Fruit fly (Drosophila melanogaster) whole organism, embryonic: ENCODE results near the gene CG13838.

ENCODE experiments used
- Antp ChIP-seq: fragments of 200-800 bp; sonication (Bioruptor generic); optimal IDR thresholded peaks from 3 replicates; lab custom pipeline; 2016; ENCODE audit warnings: missing biosample characterization, missing genetic modification characterization
- Atf6 ChIP-seq: fragments of 200-800 bp; sonication (Bioruptor generic); IDR thresholded peaks from 2 replicates; pipeline ENCODE4 v1.3.6; 2022; ENCODE audit warnings: missing biosample characterization, missing genetic modification characterization
- Blimp-1 ChIP-seq: fragments of 200-800 bp; sonication (Bioruptor generic); optimal IDR thresholded peaks from 3 replicates; lab custom pipeline; 2018; ENCODE audit warnings: missing biosample characterization, missing genetic modification characterization, mild to moderate bottlenecking, moderate library complexity, missing genetic modification reagents
- CG11085 ChIP-seq: fragments of 200-800 bp; sonication (Bioruptor generic); IDR thresholded peaks from 2 replicates; pipeline ENCODE4 v1.3.6; 2022; ENCODE audit warnings: missing biosample characterization, missing genetic modification characterization
- CG11456 ChIP-seq: fragments of 200-800 bp; sonication (Bioruptor generic); IDR thresholded peaks from 3 replicates; pipeline ENCODE4 v1.3.6; 2022; ENCODE audit warnings: missing biosample characterization, missing genetic modification characterization
- CG14014 ChIP-seq: fragments of 200-800 bp; sonication (Bioruptor generic); IDR thresholded peaks from 2 replicates; pipeline ENCODE4 v1.3.6; 2022; ENCODE audit warnings: missing biosample characterization, missing genetic modification characterization
- CG14441 ChIP-seq: fragments of 200-800 bp; sonication (Bioruptor generic); IDR thresholded peaks from 2 replicates; pipeline ENCODE4 v1.3.6; 2022; ENCODE audit warnings: missing biosample characterization, missing genetic modification characterization
- CG15696 ChIP-seq: fragments of 200-800 bp; sonication (Bioruptor generic); optimal IDR thresholded peaks from 2 replicates; lab custom pipeline; 2019; ENCODE audit warnings: missing biosample characterization, mild to moderate bottlenecking, missing genetic modification characterization, moderate library complexity
- CG1832 ChIP-seq: fragments of 200-800 bp; sonication (Bioruptor generic); optimal IDR thresholded peaks from 2 replicates; lab custom pipeline; 2017; ENCODE audit warnings: missing biosample characterization, mild to moderate bottlenecking, missing genetic modification characterization, inconsistent platforms
- CG18764 ChIP-seq: fragments of 200-800 bp; sonication (Bioruptor generic); optimal IDR thresholded peaks from 3 replicates; lab custom pipeline; 2016; ENCODE audit warnings: missing biosample characterization, missing genetic modification characterization
- CG30020 ChIP-seq: fragments of 200-800 bp; optimal IDR thresholded peaks from 2 replicates; lab custom pipeline; 2019; ENCODE audit warnings: missing biosample characterization, mild to moderate bottlenecking, missing genetic modification characterization, moderate library complexity
- CG43689 ChIP-seq: fragments of 200-800 bp; sonication (Bioruptor generic); IDR thresholded peaks from 2 replicates; pipeline ENCODE4 v1.3.6; 2022; ENCODE audit warnings: missing biosample characterization, missing genetic modification characterization
- CG4424 ChIP-seq: fragments of 200-800 bp; sonication (Bioruptor generic); optimal IDR thresholded peaks from 3 replicates; lab custom pipeline; 2016; ENCODE audit warnings: missing biosample characterization, missing genetic modification characterization
- CG4730 ChIP-seq: fragments of 200-800 bp; sonication (Bioruptor generic); IDR thresholded peaks from 2 replicates; pipeline ENCODE4 v1.3.6; 2022; ENCODE audit warnings: missing biosample characterization, missing genetic modification characterization
- CG6689 ChIP-seq: fragments of 200-800 bp; sonication (Bioruptor generic); IDR thresholded peaks from 2 replicates; pipeline ENCODE4 v1.3.6; 2022; ENCODE audit warnings: missing biosample characterization, missing genetic modification characterization
- CG6854 ChIP-seq: fragments of 200-800 bp; sonication (Bioruptor generic); optimal IDR thresholded peaks from 3 replicates; lab custom pipeline; 2017; ENCODE audit warnings: missing biosample characterization, mild to moderate bottlenecking, missing genetic modification characterization
- CG8359 ChIP-seq: fragments of 200-800 bp; sonication (Bioruptor generic); optimal IDR thresholded peaks from 2 replicates; lab custom pipeline; 2017; ENCODE audit warnings: missing biosample characterization, mild to moderate bottlenecking, missing genetic modification characterization, borderline replicate concordance
- CG9797 ChIP-seq: fragments of 200-800 bp; sonication (Bioruptor generic); optimal IDR thresholded peaks from 3 replicates; lab custom pipeline; 2018; ENCODE audit warnings: missing biosample characterization, mild to moderate bottlenecking, missing genetic modification characterization
- CG9932 ChIP-seq: fragments of 200-800 bp; sonication (Bioruptor generic); IDR thresholded peaks from 2 replicates; pipeline ENCODE4 v1.3.6; 2022; ENCODE audit warnings: missing biosample characterization, missing genetic modification characterization
- D ChIP-seq, 2 experiments: fragments of 200-800 bp in 1 of 2; fragments of >200 bp in 1 of 2; sonication (Bioruptor generic) in 1 of 2; optimal IDR thresholded peaks; 2 replicates in 1 of 2; 3 replicates in 1 of 2; lab custom pipeline; 2017; ENCODE audit warnings: mild to moderate bottlenecking in 1 of 2, missing biosample characterization in 1 of 2, missing genetic modification characterization in 1 of 2, missing genetic modification reagents in 1 of 2
- H15 ChIP-seq: fragments of 200-800 bp; sonication (Bioruptor generic); IDR thresholded peaks from 3 replicates; pipeline ENCODE4 v1.3.6; 2022; ENCODE audit warnings: missing biosample characterization, missing genetic modification characterization
- HHEX ChIP-seq: fragments of 200-800 bp; sonication (Bioruptor generic); optimal IDR thresholded peaks from 3 replicates; lab custom pipeline; 2017; ENCODE audit warnings: missing biosample characterization, mild to moderate bottlenecking, missing genetic modification characterization, missing genetic modification reagents
- HLH3B ChIP-seq: fragments of 200-800 bp; sonication (Bioruptor generic); IDR thresholded peaks from 2 replicates; pipeline ENCODE4 v1.3.6; 2022; ENCODE audit warnings: missing biosample characterization, missing genetic modification characterization
- NFAT ChIP-seq: fragments of 200-800 bp; sonication (Bioruptor generic); IDR thresholded peaks from 2 replicates; pipeline ENCODE4 v1.3.6; 2022; ENCODE audit warnings: missing biosample characterization, missing genetic modification characterization
- Nf-YC ChIP-seq: fragments of 200-800 bp; optimal IDR thresholded peaks from 3 replicates; lab custom pipeline; 2019; ENCODE audit warnings: missing biosample characterization, mild to moderate bottlenecking, missing genetic modification characterization, moderate library complexity
- Oaz ChIP-seq: fragments of 200-800 bp; sonication (Bioruptor generic); IDR thresholded peaks from 2 replicates; pipeline ENCODE4 v1.3.6; 2022; ENCODE audit warnings: missing biosample characterization, missing genetic modification characterization
- Pdp1 ChIP-seq, 2 experiments: fragments of 200-800 bp; sonication (Bioruptor generic); optimal IDR thresholded peaks; 3 replicates each; lab custom pipeline; 2016; ENCODE audit warnings: missing biosample characterization in 2 of 2, missing genetic modification characterization in 2 of 2, mild to moderate bottlenecking in 1 of 2, moderate library complexity in 1 of 2
- Ptx1 ChIP-seq: fragments of 200-800 bp; sonication (Bioruptor generic); IDR thresholded peaks from 2 replicates; pipeline ENCODE4 v1.3.6; 2022; ENCODE audit warnings: missing biosample characterization, missing genetic modification characterization
- Ravus ChIP-seq: fragments of 200-800 bp; sonication (Bioruptor generic); IDR thresholded peaks from 2 replicates; pipeline ENCODE4 v1.3.6; 2022; ENCODE audit warnings: missing biosample characterization, missing genetic modification characterization
- Side ChIP-seq: fragments of 200-800 bp; sonication (Bioruptor generic); optimal IDR thresholded peaks from 2 replicates; lab custom pipeline; 2016; ENCODE audit warnings: missing biosample characterization, missing genetic modification characterization
- ab ChIP-seq: fragments of 200-800 bp; sonication (Bioruptor generic); optimal IDR thresholded peaks from 2 replicates; lab custom pipeline; 2016; ENCODE audit warnings: missing biosample characterization, missing genetic modification characterization
- corto ChIP-seq: fragments of 200-800 bp; sonication (Bioruptor generic); optimal IDR thresholded peaks from 2 replicates; lab custom pipeline; 2016; ENCODE audit warnings: missing biosample characterization, mild to moderate bottlenecking, missing genetic modification characterization, moderate library complexity
- en ChIP-seq: fragments of 200-800 bp; sonication (Bioruptor generic); optimal IDR thresholded peaks from 2 replicates; lab custom pipeline; 2016; ENCODE audit warnings: missing biosample characterization, missing genetic modification characterization
- gce ChIP-seq: fragments of 200-800 bp; sonication (Bioruptor generic); IDR thresholded peaks from 3 replicates; pipeline ENCODE4 v1.3.6; 2022; ENCODE audit warnings: missing biosample characterization, missing genetic modification characterization
- gsb ChIP-seq: fragments of 200-800 bp; sonication (Bioruptor generic); IDR thresholded peaks from 2 replicates; pipeline ENCODE4 v1.3.6; 2022; ENCODE audit warnings: missing biosample characterization, missing genetic modification characterization
- ham ChIP-seq: fragments of 200-800 bp; sonication (Bioruptor generic); IDR thresholded peaks from 2 replicates; pipeline ENCODE4 v1.3.6; 2022; ENCODE audit warnings: missing biosample characterization, missing genetic modification characterization
- her ChIP-seq: fragments of 200-800 bp; sonication (Bioruptor generic); optimal IDR thresholded peaks from 2 replicates; lab custom pipeline; 2016; ENCODE audit warnings: missing biosample characterization, missing genetic modification characterization
- klu ChIP-seq: fragments of 200-800 bp; sonication (Bioruptor generic); IDR thresholded peaks from 2 replicates; pipeline ENCODE4 v1.3.6; 2022; ENCODE audit warnings: missing biosample characterization, missing genetic modification characterization
- lmd ChIP-seq: fragments of 200-800 bp; sonication (Bioruptor generic); IDR thresholded peaks from 2 replicates; pipeline ENCODE4 v1.3.6; 2022; ENCODE audit warnings: missing biosample characterization, missing genetic modification characterization
- nerfin-1 ChIP-seq: fragments of 200-800 bp; sonication (Bioruptor generic); optimal IDR thresholded peaks from 3 replicates; lab custom pipeline; 2019; ENCODE audit warnings: missing biosample characterization, mild to moderate bottlenecking, missing genetic modification characterization, moderate library complexity
- pan ChIP-seq, 4 experiments: fragments of >200 bp in 3 of 4; fragments of 200-800 bp in 1 of 4; sonication (Bioruptor generic) in 1 of 4; optimal IDR thresholded peaks in 3 of 4; IDR thresholded peaks in 1 of 4; 2 replicates each; pipeline versions ENCODE4 v1.3.6 to Lab custom; 2017 to 2022; ENCODE audit warnings: missing biosample characterization in 2 of 4, missing genetic modification characterization in 2 of 4, mixed read lengths in 1 of 4
- pb ChIP-seq: fragments of 200-800 bp; sonication (Bioruptor generic); optimal IDR thresholded peaks from 3 replicates; lab custom pipeline; 2016; ENCODE audit warnings: missing biosample characterization, missing genetic modification characterization
- peb ChIP-seq: fragments of 200-800 bp; sonication (Bioruptor generic); IDR thresholded peaks from 2 replicates; pipeline ENCODE4 v1.3.6; 2022; ENCODE audit warnings: missing biosample characterization, missing genetic modification characterization
- prd ChIP-seq, 3 experiments: fragments of >200 bp in 2 of 3; fragments of 200-800 bp in 1 of 3; sonication (Bioruptor generic) in 1 of 3; optimal IDR thresholded peaks in 2 of 3; IDR thresholded peaks in 1 of 3; 2 replicates in 2 of 3; 3 replicates in 1 of 3; pipeline versions ENCODE4 v1.3.6 to Lab custom; 2017 to 2022; ENCODE audit warnings: missing biosample characterization in 1 of 3, missing genetic modification characterization in 1 of 3
- ranshi ChIP-seq: fragments of 200-800 bp; sonication (Bioruptor generic); IDR thresholded peaks from 2 replicates; pipeline ENCODE4 v1.3.6; 2022; ENCODE audit warnings: missing biosample characterization, missing genetic modification characterization
- slbo ChIP-seq: fragments of 200-800 bp; sonication (Bioruptor generic); IDR thresholded peaks from 2 replicates; pipeline ENCODE4 v1.3.6; 2022; ENCODE audit warnings: missing biosample characterization, missing genetic modification characterization
- tio ChIP-seq: fragments of 200-800 bp; sonication (Bioruptor generic); optimal IDR thresholded peaks from 2 replicates; lab custom pipeline; 2017; ENCODE audit warnings: missing biosample characterization, missing genetic modification characterization, inconsistent platforms
- toy ChIP-seq: fragments of 200-800 bp; sonication (Bioruptor generic); IDR thresholded peaks from 2 replicates; pipeline ENCODE4 v1.3.6; 2022; ENCODE audit warnings: missing biosample characterization, missing genetic modification characterization

The CG13838 gene

DNA sequence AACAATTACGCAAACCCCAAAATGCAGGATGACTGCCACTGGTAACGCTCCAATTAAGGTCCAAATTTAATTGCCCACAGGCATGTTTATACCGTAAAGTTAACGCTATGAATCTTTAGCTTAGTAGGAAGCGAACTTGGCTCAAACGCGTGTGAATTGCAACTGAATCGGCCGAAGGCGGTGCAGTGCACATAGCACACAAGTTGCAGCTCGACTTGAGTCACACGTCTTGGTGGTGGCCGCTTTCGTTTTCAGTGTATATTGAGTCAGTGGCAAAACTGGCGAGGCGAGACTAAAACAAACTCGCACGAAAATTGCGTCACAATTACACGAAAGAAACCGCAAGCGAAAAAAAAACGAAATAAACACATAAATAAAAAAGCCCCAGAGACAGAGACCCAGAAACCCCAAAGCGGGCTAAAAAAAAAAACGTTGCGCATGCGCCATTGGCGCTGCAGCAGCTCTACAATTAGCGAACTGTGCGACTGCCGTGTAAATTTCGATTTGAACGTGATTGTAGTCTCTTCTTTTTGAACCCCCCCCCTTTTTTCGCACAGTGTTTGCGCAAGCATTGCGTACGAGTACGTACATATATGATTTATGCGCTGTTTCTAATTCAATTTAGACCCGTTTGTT, 32.4 kb upstream of the CG13838 start (continued):
- no peak for TF ChIP-seq Ravus (GFP tag; lab: Robert Waterston, UW)
- no peak for TF ChIP-seq corto (GFP tag; lab: Kevin White, UChicago)
- no peak for TF ChIP-seq ab
- peak in 1 of 2 experiments; percentile 22 for TF ChIP-seq Pdp1 (GFP tag; optimal IDR thresholded peaks at IDR 0.05; lab: Kevin White, UChicago)
- no peak for TF ChIP-seq pb (GFP tag; lab: Kevin White, UChicago)
- peak; percentile 47; the same call in 1 of the 2 replicates for TF ChIP-seq Atf6
- 0 out of 2 replicates have a peak, but pooled peaks have one; percentile 6 for TF ChIP-seq Ptx1 (GFP tag; lab: Robert Waterston, UW)
- no peak for TF ChIP-seq NFAT (GFP tag; lab: Robert Waterston, UW)
- TF ChIP-seq CG9797: no peak
- TF ChIP-seq klu (GFP tag; lab: Robert Waterston, UW): no peak
- no peak for TF ChIP-seq Side (GFP tag; lab: Kevin White, UChicago)
- TF ChIP-seq her: no peak
- no peak for TF ChIP-seq tio (GFP tag; lab: Kevin White, UChicago)
- TF ChIP-seq CG8359 (GFP tag; lab: Kevin White, UChicago): no peak
- peak; percentile 39; the same call in 1 of the 2 replicates for TF ChIP-seq lmd
- TF ChIP-seq toy (GFP tag; lab: Robert Waterston, UW): no peak
- no peak for TF ChIP-seq pan (optimal IDR thresholded peaks at IDR 0.05; lab: Kevin White, UChicago)
- peak in 1 of 2 experiments; percentile 5 for TF ChIP-seq pan (GFP tag; optimal IDR thresholded peaks at IDR 0.05 in 1 of 2, IDR thresholded peaks at IDR 0.05 in 1 of 2)
- 0 out of 3 replicates have a peak, but pooled peaks have one; percentile 7 for TF ChIP-seq H15 (GFP tag; lab: Robert Waterston, UW)
- no peak for TF ChIP-seq Blimp-1 (GFP tag; lab: Kevin White, UChicago)
- peak; percentile 41; the same call in 1 of the 2 replicates for TF ChIP-seq CG14014
- TF ChIP-seq CG1832 (GFP tag; lab: Kevin White, UChicago): no peak
- peak; percentile 38; the same call in 1 of the 2 replicates for TF ChIP-seq ham (GFP tag; lab: Robert Waterston, UW)
- peak; percentile 61 for TF ChIP-seq slbo (GFP tag; lab: Robert Waterston, UW)
- TF ChIP-seq peb (GFP tag; lab: Robert Waterston, UW): no peak
- no peak for TF ChIP-seq D (optimal IDR thresholded peaks at IDR 0.05; lab: Kevin White, UChicago)
- TF ChIP-seq D (GFP tag; optimal IDR thresholded peaks at IDR 0.05; lab: Kevin White, UChicago): no peak
- TF ChIP-seq CG6854 (GFP tag; lab: Kevin White, UChicago): no peak
- TF ChIP-seq CG4730: peak; percentile 33; the same call in 1 of the 2 replicates
- 0 out of 2 replicates have a peak, but pooled peaks have one; percentile 12 for TF ChIP-seq ranshi (GFP tag; lab: Robert Waterston, UW)
- no peak for TF ChIP-seq Antp (GFP tag; lab: Kevin White, UChicago)
- 0 out of 3 replicates have a peak, but pooled peaks have one; percentile 41 for TF ChIP-seq CG11456 (GFP tag; lab: Robert Waterston, UW)
- no peak for TF ChIP-seq Nf-YC
- TF ChIP-seq CG30020 (tag; lab: Kevin White, UChicago): no peak
- TF ChIP-seq CG15696 (tag; lab: Kevin White, UChicago): no peak
- peak; percentile 47 for TF ChIP-seq CG9932 (GFP tag; lab: Robert Waterston, UW)
- no peak for TF ChIP-seq gce (GFP tag; lab: Robert Waterston, UW)
- TF ChIP-seq CG14441 (GFP tag; lab: Robert Waterston, UW): no peak
- TF ChIP-seq gsb (GFP tag; lab: Robert Waterston, UW): peak; percentile 25; the same call in 1 of the 2 replicates
- TF ChIP-seq CG18764 (GFP tag; lab: Kevin White, UChicago): no peak
- 0 out of 2 replicates have a peak, but pooled peaks have one; percentile 27 for TF ChIP-seq Oaz
- TF ChIP-seq prd (optimal IDR thresholded peaks at IDR 0.05; lab: Kevin White, UChicago): no peak
- 0 out of 3 replicates have a peak, but pooled peaks have one; percentile 25 for TF ChIP-seq prd (GFP tag; IDR thresholded peaks at IDR 0.05; lab: Robert Waterston, UW)
- no peak for TF ChIP-seq CG43689 (GFP tag; lab: Robert Waterston, UW)
- peak; percentile 53 for TF ChIP-seq CG11085 (GFP tag; lab: Robert Waterston, UW)
- no peak for TF ChIP-seq CG4424 (GFP tag; lab: Kevin White, UChicago)
- no peak for TF ChIP-seq en (GFP tag; lab: Kevin White, UChicago)
- no peak for TF ChIP-seq HHEX (GFP tag; lab: Kevin White, UChicago)
- TF ChIP-seq CG6689: 0 out of 2 replicates have a peak, but pooled peaks have one; percentile 20
- TF ChIP-seq nerfin-1 (tag; lab: Kevin White, UChicago): no peak
- TF ChIP-seq HLH3B (GFP tag; lab: Robert Waterston, UW): no peak
